Fruit fly (Drosophila melanogaster) S2 (cell line): ENCODE data around the gene dgt4.

Experiments
- CG8478 ChIP-seq: fragments of >200 bp; optimal IDR thresholded peaks from 2 replicates; lab custom pipeline; 2018
- CTCF ChIP-seq, 2 experiments: fragments of >200 bp; optimal IDR thresholded peaks; 2 replicates each; lab custom pipeline; 2018

- no peak for TF ChIP-seq CTCF (optimal IDR thresholded peaks at IDR 0.05; lab: Kevin White, UChicago)
- no peak for TF ChIP-seq CG8478 (lab: Kevin White, UChicago)
These were observed 37.5 kb downstream of the dgt4 start for dm6 chrX:4150989-4151388.
